Fruit fly (Drosophila melanogaster): ENCODE results near the gene CG17450.
"Not testable (repeated sequence)": the region's sequence is repeated elsewhere in the genome, so short reads cannot be mapped to it uniquely, and the experiment has no call there.

Gene CG17450

dm6 chrX:21608820-21609219 is at the start of gene CG17450:
TSS of gene CG17450 (minus strand) at chrX:21608920.
- not testable (repeated sequence) for TF ChIP-seq tj, CG11617, cic (GFP tag; optimal IDR thresholded peaks at IDR 0.05)

dm6 chrX:21632852-21633251 is 24.1 kb upstream of the CG17450 start:
- TF ChIP-seq CG11617 (GFP tag; optimal IDR thresholded peaks at IDR 0.05) (no peak), pad (GFP tag; optimal IDR thresholded peaks at IDR 0.05) (peak; percentile 34)

dm6 chrX:21632213-21632612 is 23.5 kb upstream of the CG17450 start:
- no peak for TF ChIP-seq Hr96 (GFP tag; optimal IDR thresholded peaks at IDR 0.05)
- TF ChIP-seq CG12768 (GFP tag; optimal IDR thresholded peaks at IDR 0.05): no peak
- TF ChIP-seq CG1620 (GFP tag; optimal IDR thresholded peaks at IDR 0.05): no peak
- TF ChIP-seq Clk (GFP tag; optimal IDR thresholded peaks at IDR 0.05): no peak
- TF ChIP-seq tj (GFP tag; optimal IDR thresholded peaks at IDR 0.05): peak; percentile 99

DNA sequence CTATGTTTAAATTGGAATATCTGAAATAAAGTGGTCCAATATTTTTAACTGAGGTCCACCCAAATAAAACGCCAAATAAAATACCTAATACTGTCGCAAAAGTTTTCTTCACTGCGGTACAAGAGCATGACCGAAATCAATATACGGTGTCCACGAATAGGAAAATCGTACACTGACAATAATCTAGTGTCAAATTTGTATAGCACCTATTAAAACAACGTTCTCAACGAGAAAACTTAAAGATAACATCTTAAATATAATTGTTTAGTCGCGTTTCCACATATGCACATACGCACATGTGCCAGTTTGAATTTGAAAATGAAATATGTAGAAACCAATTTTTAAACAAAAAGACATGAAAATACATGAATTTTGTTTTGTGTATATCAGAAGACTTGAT is 22.7 kb upstream of the CG17450 start:
- TF ChIP-seq CG14711 (tag; optimal IDR thresholded peaks at IDR 0.05) (no peak), kay (GFP tag; ENCODE audit: borderline replicate concordance) (no peak), CG7045 (GFP tag; optimal IDR thresholded peaks at IDR 0.05) (no peak), pad (GFP tag; optimal IDR thresholded peaks at IDR 0.05) (peak; percentile 24), CG33017 (tag; optimal IDR thresholded peaks at IDR 0.05) (no peak), CG11617 (GFP tag; optimal IDR thresholded peaks at IDR 0.05) (peak; percentile 12), tj (GFP tag; optimal IDR thresholded peaks at IDR 0.05) (no peak), cic (GFP tag; optimal IDR thresholded peaks at IDR 0.05) (no peak), CG5204 (GFP tag; optimal IDR thresholded peaks at IDR 0.05) (no peak), bab1 (GFP tag; optimal IDR thresholded peaks at IDR 0.05) (peak; percentile 79), ovo (GFP tag; optimal IDR thresholded peaks at IDR 0.05) (no peak), Mnt (GFP tag; optimal IDR thresholded peaks at IDR 0.05) (peak; percentile 8), Clk (GFP tag; optimal IDR thresholded peaks at IDR 0.05) (no peak), Hr96 (GFP tag; optimal IDR thresholded peaks at IDR 0.05) (no peak), toe (GFP tag; optimal IDR thresholded peaks at IDR 0.05) (no peak), CG7101 (tag; optimal IDR thresholded peaks at IDR 0.05) (peak; percentile 52), CG1620 (GFP tag; optimal IDR thresholded peaks at IDR 0.05) (peak; percentile 28), CG12768 (GFP tag; optimal IDR thresholded peaks at IDR 0.05) (no peak)

dm6 chrX:21630160-21630738 is 21.5 kb upstream of the CG17450 start:
- TF ChIP-seq cic (GFP tag; optimal IDR thresholded peaks at IDR 0.05): no peak
- TF ChIP-seq bab1 (GFP tag; optimal IDR thresholded peaks at IDR 0.05): no peak
- TF ChIP-seq CG14711 (tag; optimal IDR thresholded peaks at IDR 0.05): no peak
- TF ChIP-seq CG7101 (tag; optimal IDR thresholded peaks at IDR 0.05): no peak
- TF ChIP-seq CG1620 (GFP tag; optimal IDR thresholded peaks at IDR 0.05): no peak

- TF ChIP-seq CG12768 (GFP tag; optimal IDR thresholded peaks at IDR 0.05) (peak; percentile 37), bab1 (GFP tag; optimal IDR thresholded peaks at IDR 0.05) (peak; percentile 55), cnc (optimal IDR thresholded peaks at IDR 0.05) (no peak), CG7045 (GFP tag; optimal IDR thresholded peaks at IDR 0.05) (no peak), CG7101 (tag; optimal IDR thresholded peaks at IDR 0.05) (peak; percentile 17), tj (GFP tag; optimal IDR thresholded peaks at IDR 0.05) (peak; percentile 68), ovo (GFP tag; optimal IDR thresholded peaks at IDR 0.05) (peak; percentile 12), CG14711 (tag; optimal IDR thresholded peaks at IDR 0.05) (peak; percentile 37), Hr96 (GFP tag; optimal IDR thresholded peaks at IDR 0.05) (peak; percentile 40)
Measured at dm6 chrX:21629482-21630159, 20.9 kb upstream of the CG17450 start, which contains the start of gene DIP1. TSS of gene DIP1 (minus strand) at chrX:21630148.

DNA sequence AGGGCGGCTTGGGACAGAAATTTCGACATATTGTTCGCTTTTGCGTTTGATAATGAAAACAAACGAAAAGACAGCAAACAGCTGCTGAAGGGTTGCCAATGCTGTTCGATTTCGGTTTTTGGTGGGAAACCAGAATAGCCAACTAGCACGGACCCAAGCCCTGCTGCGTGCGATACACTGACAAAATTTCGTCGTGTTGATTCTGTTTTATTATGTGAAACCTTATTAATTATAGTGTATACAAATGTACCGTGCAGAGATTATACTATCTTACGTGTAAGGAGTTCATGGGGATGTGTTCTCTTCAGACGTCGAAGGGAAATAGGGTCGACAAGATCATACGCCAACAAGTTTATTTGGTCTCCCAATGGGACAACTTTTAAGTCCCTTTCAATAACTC is 14.9 kb upstream of the CG17450 start, which contains the start of gene CG32500:
CG32500 (minus strand) TSS at position 110 of the 400 bp plus-strand sequence.
- peak; percentile 6 for TF ChIP-seq CG14711 (tag; optimal IDR thresholded peaks at IDR 0.05)

dm6 chrX:21621004-21621403 is 12.3 kb upstream of the CG17450 start, which contains the start of gene CG32819:
TSS of gene CG32819 (minus strand) at chrX:21621104.
- not testable (repeated sequence) for TF ChIP-seq CG14711 (tag; optimal IDR thresholded peaks at IDR 0.05); Crg-1 (GFP tag; optimal IDR thresholded peaks at IDR 0.05); CG33017 (tag; optimal IDR thresholded peaks at IDR 0.05)
